Worm (Caenorhabditis elegans) whole organism, L4 larva: ENCODE measurements around the gene math-3.

Source experiments
- aly-2 ChIP-seq: sonication (generic microtip); optimal IDR thresholded peaks from 2 replicates; lab custom pipeline; 2018; ENCODE audit warnings: missing biosample characterization, missing genetic modification characterization
- ceh-32 ChIP-seq: sonication (generic microtip); optimal IDR thresholded peaks from 2 replicates; lab custom pipeline; 2016; ENCODE audit warnings: mild to moderate bottlenecking, missing genetic modification characterization, missing compliant biosample characterization; ENCODE audit not compliant: poor library complexity
- fkh-10 ChIP-seq: fragments of 150-350 bp; optimal IDR thresholded peaks from 2 replicates; lab custom pipeline; 2014; ENCODE audit warnings: missing biosample characterization, missing genetic modification reagents, missing genetic modification characterization
- fos-1 ChIP-seq: fragments of 150-350 bp; optimal IDR thresholded peaks from 2 replicates; lab custom pipeline; 2014; ENCODE audit warnings: missing biosample characterization, missing genetic modification characterization
- hmg-1.1 ChIP-seq: fragments of 200-800 bp; sonication (Bioruptor generic); IDR thresholded peaks from 2 replicates; pipeline ENCODE4 v1.3.6; 2022; ENCODE audit warnings: missing genetic modification reagents, missing genetic modification characterization, missing compliant biosample characterization
- mdl-1 ChIP-seq, 2 experiments: fragments of 150-350 bp in 1 of 2; sonication (generic microtip) in 1 of 2; optimal IDR thresholded peaks; 2 replicates each; lab custom pipeline; 2014 to 2017; ENCODE audit warnings: missing biosample characterization in 2 of 2, missing genetic modification characterization in 2 of 2
- nhr-11 ChIP-seq: fragments of 150-350 bp; optimal IDR thresholded peaks from 2 replicates; lab custom pipeline; 2014; ENCODE audit warnings: missing biosample characterization, missing genetic modification characterization
- nhr-6 ChIP-seq: fragments of 150-350 bp; optimal IDR thresholded peaks from 2 replicates; lab custom pipeline; 2014; ENCODE audit warnings: missing biosample characterization, missing genetic modification characterization
- pqm-1 ChIP-seq: sonication (generic microtip); optimal IDR thresholded peaks from 2 replicates; lab custom pipeline; 2017; ENCODE audit warnings: missing biosample characterization, missing genetic modification characterization
- spr-3 ChIP-seq: fragments of 200-800 bp; sonication (Bioruptor generic); optimal IDR thresholded peaks from 2 replicates; lab custom pipeline; 2018; ENCODE audit warnings: mild to moderate bottlenecking, missing genetic modification characterization, missing compliant biosample characterization
- unc-130 ChIP-seq: sonication (generic microtip); optimal IDR thresholded peaks from 2 replicates; lab custom pipeline; 2016; ENCODE audit warnings: missing genetic modification reagents, missing genetic modification characterization, missing compliant biosample characterization
- unc-39 ChIP-seq: sonication (generic microtip); optimal IDR thresholded peaks from 2 replicates; lab custom pipeline; 2017; ENCODE audit warnings: missing biosample characterization, missing genetic modification characterization
- zfp-3 ChIP-seq: fragments of 200-800 bp; sonication (Bioruptor generic); conservative IDR thresholded peaks from 2 replicates; pipeline ENCODE4 v1.3.6; 2022; ENCODE audit warnings: missing genetic modification reagents, missing genetic modification characterization, missing compliant biosample characterization
- zip-2 ChIP-seq: fragments of 150-350 bp; optimal IDR thresholded peaks from 2 replicates; lab custom pipeline; 2014; ENCODE audit warnings: missing biosample characterization, missing genetic modification characterization

- TF ChIP-seq nhr-11 (tag; lab: Kevin White, UChicago) (no peak), fos-1 (tag; lab: Kevin White, UChicago) (no peak), aly-2 (tag; lab: Kevin White, UChicago) (no peak), zfp-3 (GFP tag; lab: Robert Waterston, UW) (no peak), spr-3 (no peak), nhr-6 (tag; lab: Kevin White, UChicago) (no peak), unc-130 (GFP tag; lab: Kevin White, UChicago) (no peak), mdl-1 (tag; optimal IDR thresholded peaks at IDR 0.05; lab: Kevin White, UChicago) (no peak), pqm-1 (tag; lab: Kevin White, UChicago) (no peak), unc-39 (no peak), ceh-32 (tag; lab: Kevin White, UChicago) (no peak), zip-2 (tag; lab: Kevin White, UChicago) (no peak), hmg-1.1 (GFP tag; lab: Robert Waterston, UW) (no peak), fkh-10 (GFP tag; lab: Kevin White, UChicago) (no peak)
Measured at ce11 chrII:1735145-1735544, 36.7 kb upstream of the math-3 start.
